Fruit fly (Drosophila melanogaster): Measurements from ENCODE around the gene CG14374.
A peak's percentile ranks its signal among the peaks of the same experiment; 100 is the strongest.

The CG14374 gene

DNA sequence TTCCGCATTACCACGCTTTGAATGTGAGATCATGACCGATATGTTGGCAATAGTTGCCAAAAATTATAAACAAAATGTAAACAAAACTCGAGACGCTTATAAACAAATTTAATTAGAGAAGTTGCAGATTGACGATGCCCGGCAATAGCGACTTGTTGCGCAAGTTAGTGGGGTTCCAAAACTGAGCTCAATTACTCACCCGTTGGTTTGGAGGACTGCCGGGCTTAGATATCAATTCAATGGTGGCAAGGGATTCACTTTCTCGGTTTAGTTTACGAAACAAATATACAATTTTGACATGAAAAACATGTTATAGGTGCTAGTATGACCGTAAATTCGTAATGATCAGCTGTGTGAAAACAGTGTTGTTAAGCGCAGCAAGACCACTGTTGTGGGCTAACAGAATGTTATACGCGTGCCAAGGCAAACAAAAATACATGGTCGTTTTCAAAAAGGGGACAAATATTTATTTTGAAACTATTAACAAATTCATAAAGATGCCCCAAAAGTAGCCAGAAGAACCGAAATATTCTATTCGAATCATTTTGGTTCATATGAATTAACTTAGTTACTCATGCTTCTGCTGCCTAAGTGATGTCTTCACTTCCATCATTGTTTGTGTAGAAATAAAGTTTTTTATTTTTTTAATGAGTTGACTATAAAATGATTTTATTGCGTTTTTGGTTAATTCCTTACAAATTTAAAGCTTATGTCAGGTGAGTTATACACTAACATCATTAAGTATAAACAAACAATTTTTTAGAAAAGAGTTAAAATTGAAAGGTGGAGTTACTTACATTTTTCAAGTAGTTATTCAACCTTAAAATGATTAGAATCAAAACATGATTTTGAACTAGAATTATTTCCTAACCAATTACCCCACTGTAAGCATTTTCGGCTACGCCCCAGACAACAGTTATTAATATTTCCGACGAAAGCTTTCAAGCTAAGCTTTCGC is 30.1 kb downstream of the CG14374 start, which contains the start of gene Elp6:
Elp6 (minus strand) TSS at position 350 of the 958 bp plus-strand sequence.
- TF ChIP-seq CG33017 (tag; optimal IDR thresholded peaks at IDR 0.05) (peak; percentile 58), CG12768 (GFP tag; optimal IDR thresholded peaks at IDR 0.05) (peak; percentile 57), Crg-1 (GFP tag; optimal IDR thresholded peaks at IDR 0.05) (no peak), Clk (GFP tag; optimal IDR thresholded peaks at IDR 0.05) (no peak), ovo (GFP tag; optimal IDR thresholded peaks at IDR 0.05) (peak; percentile 11), cnc (optimal IDR thresholded peaks at IDR 0.05) (no peak), CG7045 (GFP tag; optimal IDR thresholded peaks at IDR 0.05) (peak; percentile 62), CG7101 (tag; optimal IDR thresholded peaks at IDR 0.05) (peak; percentile 57), CG5204 (GFP tag; optimal IDR thresholded peaks at IDR 0.05) (peak; percentile 83), cic (GFP tag; optimal IDR thresholded peaks at IDR 0.05) (no peak), tj (GFP tag; optimal IDR thresholded peaks at IDR 0.05) (peak; percentile 20), CG14711 (tag; optimal IDR thresholded peaks at IDR 0.05) (peak; percentile 43), Mnt (GFP tag; optimal IDR thresholded peaks at IDR 0.05) (no peak), toe (GFP tag; optimal IDR thresholded peaks at IDR 0.05) (peak; percentile 80), Hr96 (GFP tag; optimal IDR thresholded peaks at IDR 0.05) (peak; percentile 70), CG11617 (GFP tag; optimal IDR thresholded peaks at IDR 0.05) (peak; percentile 81), bab1 (GFP tag; optimal IDR thresholded peaks at IDR 0.05) (peak; percentile 55), kay (GFP tag; ENCODE audit: borderline replicate concordance) (no peak), CG1620 (GFP tag; optimal IDR thresholded peaks at IDR 0.05) (peak; percentile 55), pad (GFP tag; optimal IDR thresholded peaks at IDR 0.05) (peak; percentile 52)

DNA sequence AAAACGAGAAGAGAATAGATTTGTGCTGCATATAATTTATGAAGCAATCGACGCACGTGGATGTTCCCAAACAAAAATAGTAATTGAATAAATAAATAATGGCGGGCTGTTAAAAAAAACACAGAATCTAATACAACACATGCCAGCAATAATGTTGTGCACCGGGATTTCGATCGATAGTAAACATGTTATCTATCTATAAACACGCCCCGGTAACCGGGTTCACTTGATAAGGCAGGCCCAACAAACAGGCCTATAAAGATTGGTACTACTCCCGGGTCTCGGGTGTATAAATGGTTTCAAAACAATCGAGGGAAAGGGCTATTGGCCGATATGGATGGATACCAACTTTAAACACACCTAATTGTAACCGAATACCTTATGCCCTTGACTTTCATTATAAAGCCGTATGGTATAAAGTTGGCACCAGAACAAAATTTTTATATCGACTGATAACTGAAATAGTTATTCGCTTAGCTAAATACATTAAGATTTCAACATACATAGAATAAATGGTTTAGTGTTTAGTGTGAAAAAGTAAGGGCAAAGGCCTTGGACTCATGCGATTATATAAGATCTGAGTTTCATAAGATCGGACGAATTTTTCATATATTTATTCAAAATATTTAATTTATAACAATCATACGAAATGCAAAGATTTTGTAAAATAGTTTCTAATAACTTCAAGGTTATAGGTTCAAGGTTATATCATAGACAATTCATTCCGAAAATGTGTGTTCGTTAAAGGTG is 31.1 kb downstream of the CG14374 start:
- TF ChIP-seq Mnt (GFP tag; optimal IDR thresholded peaks at IDR 0.05) (no peak), kay (GFP tag; ENCODE audit: borderline replicate concordance) (peak; percentile 56)

DNA sequence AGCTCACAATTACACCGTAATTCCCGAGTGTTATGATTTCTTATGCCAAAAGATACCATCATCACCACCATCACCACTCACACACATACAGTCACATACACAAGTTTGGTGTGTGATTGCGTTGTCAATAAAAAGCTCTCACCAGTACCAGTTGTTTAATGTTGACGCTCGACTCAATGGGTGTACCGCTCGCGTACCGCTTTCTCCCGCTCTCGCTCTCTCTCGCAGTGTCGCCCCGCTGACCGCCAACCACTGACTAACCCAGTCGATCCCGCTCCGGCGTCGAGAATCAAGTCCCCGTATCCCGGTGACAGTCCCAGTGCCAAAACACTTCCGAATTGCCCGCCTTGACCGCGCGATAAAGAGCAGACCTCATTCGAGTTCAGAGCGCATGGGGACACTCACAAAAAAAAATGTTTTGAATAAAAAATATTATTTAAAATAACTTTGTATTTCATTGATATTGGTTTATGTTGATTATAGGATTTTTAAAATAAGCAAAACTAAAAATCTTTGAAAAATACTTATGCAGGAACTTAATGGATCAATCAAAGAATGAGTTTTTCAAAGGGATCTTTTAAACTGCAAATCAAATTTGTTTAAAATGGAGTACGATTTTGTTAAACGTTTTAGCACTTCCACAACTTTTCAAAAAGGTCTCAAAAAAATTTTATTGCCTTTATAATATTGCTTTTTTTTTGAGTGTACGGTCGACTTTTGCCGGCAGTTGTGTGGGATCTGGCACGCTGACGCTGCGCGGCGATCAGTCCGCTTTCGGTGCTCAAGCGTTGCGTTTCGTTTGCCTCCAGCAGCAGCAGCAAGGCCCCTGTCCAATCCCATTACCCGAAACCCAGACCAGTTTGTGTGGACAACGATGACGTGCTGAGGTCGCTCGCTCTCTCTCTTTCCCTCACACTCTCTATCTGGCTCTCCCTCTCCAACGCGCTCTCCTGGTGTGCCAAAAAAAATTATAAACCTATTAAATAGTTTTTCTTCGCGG is 32.5 kb downstream of the CG14374 start, which contains the start of gene Dic1:
Dic1 (plus strand) TSS at position 764 of the 1,000 bp plus-strand sequence.
- TF ChIP-seq bab1 (GFP tag; optimal IDR thresholded peaks at IDR 0.05) (peak; percentile 94), Clk (GFP tag; optimal IDR thresholded peaks at IDR 0.05) (peak; percentile 93), toe (GFP tag; optimal IDR thresholded peaks at IDR 0.05) (peak; percentile 93), CG14711 (tag; optimal IDR thresholded peaks at IDR 0.05) (peak; percentile 94), cic (GFP tag; optimal IDR thresholded peaks at IDR 0.05) (peak; percentile 62), CG7045 (GFP tag; optimal IDR thresholded peaks at IDR 0.05) (peak; percentile 98), Hr96 (GFP tag; optimal IDR thresholded peaks at IDR 0.05) (peak; percentile 86), tj (GFP tag; optimal IDR thresholded peaks at IDR 0.05) (peak; percentile 83), CG7101 (tag; optimal IDR thresholded peaks at IDR 0.05) (peak; percentile 96), Mnt (GFP tag; optimal IDR thresholded peaks at IDR 0.05) (peak; percentile 78), ovo (GFP tag; optimal IDR thresholded peaks at IDR 0.05) (peak; percentile 82), CG12768 (GFP tag; optimal IDR thresholded peaks at IDR 0.05) (peak; percentile 97), CG1620 (GFP tag; optimal IDR thresholded peaks at IDR 0.05) (peak; percentile 89), cnc (optimal IDR thresholded peaks at IDR 0.05) (no peak), CG33017 (tag; optimal IDR thresholded peaks at IDR 0.05) (peak; percentile 95), CG5204 (GFP tag; optimal IDR thresholded peaks at IDR 0.05) (peak; percentile 95), pad (GFP tag; optimal IDR thresholded peaks at IDR 0.05) (peak; percentile 90), Crg-1 (GFP tag; optimal IDR thresholded peaks at IDR 0.05) (peak; percentile 92), kay (GFP tag; ENCODE audit: borderline replicate concordance) (peak; percentile 98), CG11617 (GFP tag; optimal IDR thresholded peaks at IDR 0.05) (peak; percentile 99)

DNA sequence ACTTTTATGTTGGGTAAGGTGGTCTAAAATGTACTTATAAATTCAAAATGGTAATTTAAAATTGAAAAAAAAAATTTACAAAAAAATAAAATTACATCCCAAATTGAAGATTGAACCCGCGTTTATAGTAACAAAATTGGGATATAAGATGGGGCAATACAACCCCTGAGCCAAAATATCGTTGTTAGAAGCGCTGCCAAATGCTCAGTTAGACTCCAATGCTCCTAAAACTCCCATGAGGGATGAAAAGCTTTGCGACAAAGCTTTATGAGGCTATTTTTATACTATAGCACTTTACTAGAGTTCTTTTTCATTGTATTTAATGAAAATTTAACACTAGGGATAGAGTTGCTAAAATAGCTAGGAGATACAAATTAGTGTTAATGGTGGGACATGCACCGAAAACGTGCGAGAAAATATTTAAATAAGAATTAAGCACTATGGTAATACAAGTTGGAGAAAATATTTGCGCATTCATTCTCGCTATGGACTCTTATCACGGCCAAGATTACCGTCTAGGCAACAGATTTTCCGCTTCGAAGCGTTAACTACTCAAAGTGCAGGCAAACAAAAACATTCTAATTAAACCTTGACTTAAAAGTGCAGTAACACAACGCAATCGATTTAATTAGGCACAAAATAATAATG is 33.5 kb downstream of the CG14374 start:
- TF ChIP-seq cnc (optimal IDR thresholded peaks at IDR 0.05) (peak in 1 of 2 experiments; percentile 52), bab1 (GFP tag; optimal IDR thresholded peaks at IDR 0.05) (no peak), Mnt (GFP tag; optimal IDR thresholded peaks at IDR 0.05) (no peak), pad (GFP tag; optimal IDR thresholded peaks at IDR 0.05) (peak; percentile 80), CG7045 (GFP tag; optimal IDR thresholded peaks at IDR 0.05) (no peak), kay (GFP tag; ENCODE audit: borderline replicate concordance) (peak; percentile 89), CG5204 (GFP tag; optimal IDR thresholded peaks at IDR 0.05) (no peak)

All from whole organism, adult.